Worm (Caenorhabditis elegans) whole organism, L4 larva: ENCODE measurements around the gene F13D12.3.

Experiments used
- F26F4.8 ChIP-seq: fragments of 200-800 bp; sonication (Bioruptor generic); conservative IDR thresholded peaks from 2 replicates; pipeline ENCODE4 v1.3.6; 2022; ENCODE audit warnings: missing genetic modification characterization, missing compliant biosample characterization
- T20F7.1 ChIP-seq: fragments of 200-800 bp; sonication (Bioruptor generic); optimal IDR thresholded peaks from 2 replicates; lab custom pipeline; 2018; ENCODE audit warnings: mild to moderate bottlenecking, missing genetic modification characterization, missing compliant biosample characterization
- Y48G9A.11 ChIP-seq: fragments of 200-800 bp; sonication (Bioruptor generic); IDR thresholded peaks from 2 replicates; pipeline ENCODE4 v1.3.6; 2022; ENCODE audit warnings: missing genetic modification reagents, missing genetic modification characterization, missing compliant biosample characterization
- Y5F2A.4 ChIP-seq: fragments of 200-800 bp; sonication (Bioruptor generic); optimal IDR thresholded peaks from 2 replicates; lab custom pipeline; 2018; ENCODE audit warnings: mild to moderate bottlenecking, missing genetic modification characterization, missing compliant biosample characterization
- ZK546.5 ChIP-seq, 2 experiments: sonication (generic microtip); optimal IDR thresholded peaks; 2 replicates each; lab custom pipeline; 2017; ENCODE audit warnings: missing biosample characterization in 2 of 2, missing genetic modification characterization in 2 of 2
- aha-1 ChIP-seq: fragments of 150-350 bp; peaks from one replicate; lab custom pipeline; 2014; ENCODE audit warnings: missing biosample characterization, missing genetic modification characterization
- aly-2 ChIP-seq: sonication (generic microtip); optimal IDR thresholded peaks from 2 replicates; lab custom pipeline; 2018; ENCODE audit warnings: missing biosample characterization, missing genetic modification characterization
- ama-1 ChIP-seq: fragments of 150-350 bp; optimal IDR thresholded peaks from 2 replicates; lab custom pipeline; 2014; ENCODE audit warnings: inconsistent platforms, mixed read lengths
- attf-4 ChIP-seq: sonication (generic microtip); optimal IDR thresholded peaks from 3 replicates; lab custom pipeline; 2017; ENCODE audit warnings: missing biosample characterization, missing genetic modification characterization
- ceh-20 ChIP-seq: fragments of 200-800 bp; sonication (Bioruptor generic); IDR thresholded peaks from 2 replicates; pipeline ENCODE4 v1.3.6; 2022; ENCODE audit warnings: missing genetic modification reagents, missing genetic modification characterization, missing compliant biosample characterization
- ceh-44 ChIP-seq: fragments of 200-800 bp; sonication (Bioruptor generic); IDR thresholded peaks from 2 replicates; pipeline ENCODE4 v1.3.6; 2022; ENCODE audit warnings: missing genetic modification reagents, missing genetic modification characterization, missing compliant biosample characterization
- ceh-62 ChIP-seq: sonication (generic microtip); optimal IDR thresholded peaks from 2 replicates; lab custom pipeline; 2017; ENCODE audit warnings: missing biosample characterization, missing genetic modification characterization
- ceh-82 ChIP-seq: sonication (generic microtip); optimal IDR thresholded peaks from 2 replicates; lab custom pipeline; 2017; ENCODE audit warnings: missing biosample characterization, missing genetic modification characterization
- daf-16 ChIP-seq, 3 experiments: sonication (generic microtip); optimal IDR thresholded peaks; 2 replicates each; lab custom pipeline; 2016 to 2017; ENCODE audit warnings: missing genetic modification characterization in 3 of 3, missing genetic modification reagents in 3 of 3, mild to moderate bottlenecking in 2 of 3, missing compliant biosample characterization in 2 of 3, missing biosample characterization in 1 of 3, moderate library complexity in 1 of 3
- daf-19 ChIP-seq: fragments of 200-800 bp; sonication (Bioruptor generic); conservative IDR thresholded peaks from 2 replicates; pipeline ENCODE4 v1.3.6; 2022; ENCODE audit warnings: missing genetic modification characterization, missing compliant biosample characterization
- daf-8 ChIP-seq: fragments of 200-800 bp; sonication (Bioruptor generic); IDR thresholded peaks from 2 replicates; pipeline ENCODE4 v1.3.6; 2022; ENCODE audit warnings: missing genetic modification characterization, missing compliant biosample characterization
- dmd-9 ChIP-seq: fragments of 200-800 bp; sonication (Bioruptor generic); IDR thresholded peaks from 2 replicates; pipeline ENCODE4 v1.3.6; 2022; ENCODE audit warnings: missing genetic modification reagents, missing genetic modification characterization, missing compliant biosample characterization
- dpl-1 ChIP-seq: fragments of 150-350 bp; optimal IDR thresholded peaks from 2 replicates; lab custom pipeline; 2014; ENCODE audit warnings: missing biosample characterization, missing genetic modification reagents, missing genetic modification characterization
- duxl-1 ChIP-seq: sonication (generic microtip); optimal IDR thresholded peaks from 2 replicates; lab custom pipeline; 2016; ENCODE audit warnings: mild to moderate bottlenecking, missing genetic modification characterization, moderate library complexity, missing compliant biosample characterization; ENCODE audit not compliant: poor library complexity
- egl-43 ChIP-seq: fragments of 200-800 bp; sonication (Bioruptor generic); IDR thresholded peaks from 2 replicates; pipeline ENCODE4 v1.3.6; 2022; ENCODE audit warnings: missing genetic modification reagents, missing genetic modification characterization, missing compliant biosample characterization
- hif-1 ChIP-seq, 2 experiments: sonication (generic microtip); optimal IDR thresholded peaks; 2 replicates each; lab custom pipeline; 2016 to 2017; ENCODE audit warnings: missing compliant biosample characterization in 2 of 2, missing genetic modification characterization in 2 of 2, missing genetic modification reagents in 2 of 2, missing genotype in 2 of 2, mild to moderate bottlenecking in 1 of 2
- hlh-11 ChIP-seq: fragments of 200-800 bp; sonication (Bioruptor generic); optimal IDR thresholded peaks from 2 replicates; lab custom pipeline; 2018; ENCODE audit warnings: mild to moderate bottlenecking, missing genetic modification characterization, missing compliant biosample characterization
- hlh-30 ChIP-seq: sonication (generic microtip); optimal IDR thresholded peaks from 2 replicates; lab custom pipeline; 2017; ENCODE audit warnings: antibody characterized with exemption, mild to moderate bottlenecking, missing genetic modification characterization, missing compliant biosample characterization; ENCODE audit not compliant: insufficient read depth
- hmg-1.1 ChIP-seq: fragments of 200-800 bp; sonication (Bioruptor generic); IDR thresholded peaks from 2 replicates; pipeline ENCODE4 v1.3.6; 2022; ENCODE audit warnings: missing genetic modification reagents, missing genetic modification characterization, missing compliant biosample characterization
- lsy-2 ChIP-seq, 2 experiments: fragments of 150-350 bp in 1 of 2; sonication (generic microtip) in 1 of 2; optimal IDR thresholded peaks; 2 replicates each; lab custom pipeline; 2014 to 2017; ENCODE audit warnings: missing biosample characterization in 2 of 2, missing genetic modification characterization in 2 of 2
- mdl-1 ChIP-seq, 2 experiments: fragments of 150-350 bp in 1 of 2; sonication (generic microtip) in 1 of 2; optimal IDR thresholded peaks; 2 replicates each; lab custom pipeline; 2014 to 2017; ENCODE audit warnings: missing biosample characterization in 2 of 2, missing genetic modification characterization in 2 of 2
- nhr-10 ChIP-seq: fragments of 150-350 bp; optimal IDR thresholded peaks from 2 replicates; lab custom pipeline; 2014; ENCODE audit warnings: missing biosample characterization, missing genetic modification characterization
- nhr-11 ChIP-seq: fragments of 150-350 bp; optimal IDR thresholded peaks from 2 replicates; lab custom pipeline; 2014; ENCODE audit warnings: missing biosample characterization, missing genetic modification characterization
- nhr-237 ChIP-seq: sonication (generic microtip); optimal IDR thresholded peaks from 2 replicates; lab custom pipeline; 2017; ENCODE audit warnings: missing biosample characterization, missing genetic modification characterization
- php-3 ChIP-seq: fragments of 200-800 bp; sonication (Bioruptor generic); IDR thresholded peaks from 2 replicates; pipeline ENCODE4 v1.3.6; 2022; ENCODE audit warnings: missing genetic modification reagents, missing genetic modification characterization, missing compliant biosample characterization
- set-16 ChIP-seq: fragments of 200-800 bp; sonication (Bioruptor generic); IDR thresholded peaks from 2 replicates; pipeline ENCODE4 v1.3.6; 2022; ENCODE audit warnings: missing genetic modification reagents, missing genetic modification characterization, missing compliant biosample characterization
- snpc-4 ChIP-seq: fragments of 150-350 bp; optimal IDR thresholded peaks from 2 replicates; lab custom pipeline; 2014; ENCODE audit warnings: missing biosample characterization, missing genetic modification characterization
- spr-1 ChIP-seq: sonication (generic microtip); optimal IDR thresholded peaks from 2 replicates; lab custom pipeline; 2016; ENCODE audit warnings: mild to moderate bottlenecking, missing genetic modification characterization, missing compliant biosample characterization
- spr-3 ChIP-seq: fragments of 200-800 bp; sonication (Bioruptor generic); optimal IDR thresholded peaks from 2 replicates; lab custom pipeline; 2018; ENCODE audit warnings: mild to moderate bottlenecking, missing genetic modification characterization, missing compliant biosample characterization

The F13D12.3 gene

DNA sequence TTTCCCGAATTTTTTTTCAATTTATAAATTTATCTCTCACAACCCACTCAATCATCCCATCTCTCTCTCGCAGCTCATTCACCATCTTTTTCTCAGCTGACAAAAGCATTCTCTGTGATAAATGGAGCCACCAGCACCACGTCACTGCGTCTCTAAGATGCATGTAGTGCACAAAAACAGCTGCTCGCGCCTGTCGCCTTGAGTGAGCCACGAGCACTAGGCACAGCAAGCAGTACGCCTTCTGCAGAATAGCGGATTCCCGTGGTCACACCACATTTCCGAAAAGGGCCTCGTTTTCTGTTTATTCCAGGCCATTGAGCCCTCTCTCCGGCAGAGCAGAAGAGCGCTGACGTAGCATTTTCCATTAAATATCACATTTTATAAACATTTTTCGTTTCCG, 6.6 kb upstream of the F13D12.3 start, which contains the start of gene F13D12.10:
Gene F13D12.10 (plus strand): TSS at position 231 of the 400 bp plus-strand sequence.
- peak; percentile 49 for TF ChIP-seq set-16
- peak; percentile 35; the same call in 1 of the 2 replicates for TF ChIP-seq hmg-1.1 (GFP tag; lab: Robert Waterston, UW)
- no peak for TF ChIP-seq attf-4 (tag; lab: Kevin White, UChicago)
- no peak for TF ChIP-seq F26F4.8 (GFP tag; lab: Robert Waterston, UW)
- TF ChIP-seq duxl-1 (tag; lab: Kevin White, UChicago): no peak
- no peak for TF ChIP-seq Y5F2A.4
- peak; percentile 59 for TF ChIP-seq nhr-11 (tag; lab: Kevin White, UChicago)
- TF ChIP-seq mdl-1 (tag; optimal IDR thresholded peaks at IDR 0.05; lab: Kevin White, UChicago): peak in 1 of 2 experiments; percentile 27
- TF ChIP-seq daf-19 (GFP tag; lab: Robert Waterston, UW): no peak
- peak; percentile 62 for TF ChIP-seq hlh-30 (tag; lab: Kevin White, UChicago)
- peak; percentile 17; the same call in 1 of the 2 replicates for TF ChIP-seq ceh-20 (GFP tag; lab: Robert Waterston, UW)
- peak; percentile 75 for TF ChIP-seq hlh-11 (tag; lab: Kevin White, UChicago)
- TF ChIP-seq daf-16 (GFP tag; optimal IDR thresholded peaks at IDR 0.05; lab: Kevin White, UChicago): peak in 1 of 2 experiments; percentile 60
- no peak for TF ChIP-seq daf-16 (tag; optimal IDR thresholded peaks at IDR 0.05; lab: Kevin White, UChicago)
- no peak for TF ChIP-seq ceh-62 (tag; lab: Kevin White, UChicago)
- no peak for TF ChIP-seq ceh-44 (GFP tag; lab: Robert Waterston, UW)
- peak; percentile 31 for TF ChIP-seq aha-1 (tag; lab: Kevin White, UChicago)
- no peak for TF ChIP-seq nhr-10 (tag; lab: Kevin White, UChicago)
- TF ChIP-seq hif-1 (tag; optimal IDR thresholded peaks at IDR 0.05; lab: Kevin White, UChicago): peak in 1 of 2 experiments; percentile 34
- TF ChIP-seq spr-1 (tag; lab: Kevin White, UChicago): peak; percentile 3
- TF ChIP-seq lsy-2 (tag; optimal IDR thresholded peaks at IDR 0.05; lab: Kevin White, UChicago): peak in 1 of 2 experiments; percentile 21

DNA sequence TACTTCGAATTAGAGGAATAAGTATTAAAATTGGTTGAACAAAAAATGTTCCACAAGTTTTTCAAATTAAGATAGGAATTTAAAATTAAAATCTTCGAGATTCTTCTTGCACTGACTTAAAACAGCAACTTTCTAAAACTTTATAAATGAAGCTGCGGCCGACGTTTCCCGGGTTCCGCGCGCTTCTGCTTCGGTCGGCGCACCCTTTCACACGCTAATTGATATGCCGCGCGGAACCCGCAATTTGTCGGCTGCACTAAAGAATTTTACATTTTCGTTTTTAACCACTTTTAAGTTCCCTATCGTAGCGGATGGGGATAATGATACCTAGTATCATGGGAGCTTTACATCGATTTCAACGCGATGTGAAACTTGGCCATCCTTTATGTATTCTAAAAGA, 5.5 kb upstream of the F13D12.3 start:
- no peak for TF ChIP-seq lsy-2 (tag; optimal IDR thresholded peaks at IDR 0.05; lab: Kevin White, UChicago)
- no peak for TF ChIP-seq dpl-1 (GFP tag; lab: Kevin White, UChicago)
- TF ChIP-seq snpc-4 (tag; lab: Kevin White, UChicago): peak; percentile 56
- TF ChIP-seq, all 104 proteins: peak for 1

DNA sequence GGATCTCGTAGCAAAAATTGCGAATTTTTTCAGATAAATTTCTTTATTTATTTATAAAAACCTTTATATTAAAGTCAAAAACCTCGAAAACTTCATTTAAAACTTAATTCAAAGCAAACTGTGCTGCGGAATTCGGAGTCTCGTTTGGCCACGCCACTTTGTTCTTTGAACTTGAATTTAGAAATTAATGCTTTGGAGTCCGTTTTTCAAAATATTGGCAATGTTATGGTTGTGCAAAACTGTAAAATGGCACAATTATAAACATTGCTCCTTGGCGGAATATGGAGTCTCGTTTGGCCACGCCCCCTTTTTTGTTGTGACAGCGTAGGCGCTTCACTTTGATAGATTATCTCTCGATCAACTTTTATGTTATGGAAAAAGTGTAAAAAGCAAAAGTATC, 669 bp upstream of the F13D12.3 start:
- TF ChIP-seq Y48G9A.11 (GFP tag; lab: Robert Waterston, UW) (peak; percentile 76), ZK546.5 (tag; optimal IDR thresholded peaks at IDR 0.05; lab: Kevin White, UChicago) (no peak), spr-3 (GFP tag; lab: Kevin White, UChicago) (peak; percentile 93), spr-1 (tag; lab: Kevin White, UChicago) (peak; percentile 95), T20F7.1 (GFP tag; lab: Kevin White, UChicago) (peak; percentile 91), nhr-237 (tag; lab: Kevin White, UChicago) (no peak), daf-8 (GFP tag; lab: Robert Waterston, UW) (no peak)

DNA sequence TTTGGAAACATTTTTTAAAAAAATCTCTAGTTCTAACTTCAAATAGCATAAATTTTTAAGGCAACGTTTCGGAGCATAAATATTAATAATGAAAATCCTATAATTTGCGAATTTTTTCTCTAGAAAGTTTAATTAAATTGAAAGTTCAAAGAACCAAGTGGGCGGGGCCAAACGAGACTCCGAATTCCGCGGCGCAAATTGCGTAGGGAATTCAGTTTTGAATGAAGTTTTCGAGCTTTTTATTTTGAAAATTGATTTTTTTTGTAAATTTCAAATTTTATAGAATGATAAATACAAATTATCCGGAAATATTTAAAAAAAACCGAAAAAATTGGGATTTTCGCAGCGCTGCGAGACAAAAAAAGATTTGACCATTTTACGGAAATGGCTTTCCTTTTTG, 617 bp downstream of the F13D12.3 start:
- TF ChIP-seq spr-1 (tag; lab: Kevin White, UChicago): peak; percentile 89
- TF ChIP-seq Y48G9A.11 (GFP tag; lab: Robert Waterston, UW): peak; percentile 71
- TF ChIP-seq T20F7.1 (GFP tag; lab: Kevin White, UChicago): peak; percentile 87
- TF ChIP-seq spr-3 (GFP tag; lab: Kevin White, UChicago): peak; percentile 77
- TF ChIP-seq dmd-9 (GFP tag; lab: Robert Waterston, UW): no peak
- no peak for TF ChIP-seq ceh-82 (tag; lab: Kevin White, UChicago)

DNA sequence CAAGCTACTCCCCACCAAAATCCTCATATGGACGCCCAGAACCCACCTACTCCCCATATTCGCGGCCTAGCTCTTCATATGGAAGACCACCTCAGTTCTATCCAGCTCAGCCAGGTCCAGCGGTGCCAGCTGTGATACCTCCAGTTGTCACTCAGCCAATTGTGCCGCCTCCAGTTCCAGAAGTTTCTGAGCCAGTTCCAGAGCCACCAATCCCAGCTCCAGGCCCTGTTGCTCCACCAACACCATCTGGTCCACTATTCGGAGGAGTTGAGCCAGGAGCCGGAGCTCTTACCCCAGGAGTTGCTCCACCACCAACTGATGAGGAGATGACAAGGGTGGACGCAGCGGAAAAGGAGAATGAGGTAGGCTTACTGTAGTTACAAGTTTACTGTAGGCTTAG, 1.4 kb downstream of the F13D12.3 start:
- TF ChIP-seq php-3 (GFP tag; lab: Robert Waterston, UW): 0 out of 2 replicates have a peak, but pooled peaks have one; percentile 26
- TF ChIP-seq aly-2: no peak
- TF ChIP-seq ama-1 (lab: Kevin White, UChicago): no peak
- TF ChIP-seq egl-43: 0 out of 2 replicates have a peak, but pooled peaks have one; percentile 6
- TF ChIP-seq set-16: peak; percentile 79
